Fruit fly (Drosophila melanogaster): ENCODE measurements around the gene CG2258.

CG2258 gene

DNA sequence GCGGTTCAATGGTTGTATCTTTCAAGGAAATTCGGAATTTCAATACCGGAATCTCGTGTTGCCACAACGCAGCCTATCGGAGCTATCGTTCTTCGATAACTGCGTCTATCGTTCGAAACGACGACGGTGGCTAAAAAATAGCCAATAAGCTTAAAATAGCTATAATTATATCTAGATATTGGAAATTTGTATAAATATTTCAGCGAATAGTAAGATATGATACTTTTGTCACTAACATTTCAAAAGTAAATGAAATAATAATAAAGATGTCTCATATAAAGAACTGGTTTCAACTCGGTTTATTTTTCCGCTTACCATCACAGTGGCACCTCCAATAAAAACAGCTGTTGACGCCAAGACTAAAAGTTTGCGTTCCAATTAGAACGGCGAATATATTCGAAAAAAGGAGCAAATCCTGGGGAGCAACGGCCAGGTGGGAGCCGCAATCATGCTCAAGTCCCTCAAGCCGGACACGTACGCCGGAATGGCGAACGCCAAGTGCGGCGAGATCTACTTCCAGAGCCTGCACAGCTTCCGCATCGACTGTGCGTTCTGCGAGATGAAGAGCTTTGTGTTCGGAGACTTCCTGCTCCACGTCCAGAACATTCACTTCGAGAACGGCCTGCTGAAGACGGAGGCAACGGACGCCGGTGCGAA is 43.7 kb upstream of the CG2258 start, which contains the start of the genes alpha-PheRS and CG2129 (continued):
- TF ChIP-seq Stat92E (GFP tag; optimal IDR thresholded peaks at IDR 0.05) = peak in 1 of 3 experiments; percentile 61
- no peak for TF ChIP-seq exex (tag; optimal IDR thresholded peaks at IDR 0.05)
- TF ChIP-seq HLH54F (GFP tag; optimal IDR thresholded peaks at IDR 0.05) = peak; percentile 6
- TF ChIP-seq ttk (GFP tag; IDR thresholded peaks at IDR 0.05) = no peak
- no peak for TF ChIP-seq lmd (GFP tag; IDR thresholded peaks at IDR 0.05)
- TF ChIP-seq Dp (GFP tag; optimal IDR thresholded peaks at IDR 0.05) = peak; percentile 18
- TF ChIP-seq esg (GFP tag; conservative IDR thresholded peaks at IDR 0.05) = no peak
- TF ChIP-seq B-H2 (GFP tag; optimal IDR thresholded peaks at IDR 0.05) = peak; percentile 30
- no peak for TF ChIP-seq gem (tag; optimal IDR thresholded peaks at IDR 0.05)
- TF ChIP-seq CG13424 (tag; optimal IDR thresholded peaks at IDR 0.05) = peak; percentile 60
- no peak for TF ChIP-seq CG18011 (GFP tag; optimal IDR thresholded peaks at IDR 0.05)
- TF ChIP-seq Rfx (GFP tag; IDR thresholded peaks at IDR 0.05) = peak; percentile 46; the same call in 1 of the 2 replicates
- TF ChIP-seq CG14014 (GFP tag; IDR thresholded peaks at IDR 0.05) = 0 out of 2 replicates have a peak, but pooled peaks have one; percentile 18
- peak; percentile 68 for TF ChIP-seq Dref (GFP tag; IDR thresholded peaks at IDR 0.05)
- TF ChIP-seq kay (GFP tag; optimal IDR thresholded peaks at IDR 0.05) = no peak
- TF ChIP-seq Lpt (GFP tag; optimal IDR thresholded peaks at IDR 0.05) = no peak
- peak; percentile 17 for TF ChIP-seq CG13775 (GFP tag; optimal IDR thresholded peaks at IDR 0.05)
- TF ChIP-seq HLH4C (GFP tag; IDR thresholded peaks at IDR 0.05; ENCODE audit: partially characterized antibody) = peak; percentile 53
- TF ChIP-seq row (GFP tag; IDR thresholded peaks at IDR 0.05) = peak; percentile 79
- peak; percentile 21 for TF ChIP-seq CG9817 (tag; optimal IDR thresholded peaks at IDR 0.05)
- no peak for TF ChIP-seq CG32767 (GFP tag; IDR thresholded peaks at IDR 0.05)
- no peak for TF ChIP-seq CG9437 (GFP tag; optimal IDR thresholded peaks at IDR 0.05)
- TF ChIP-seq Taf1 (GFP tag; IDR thresholded peaks at IDR 0.05) = no peak
- peak; percentile 37 for TF ChIP-seq Max (GFP tag; optimal IDR thresholded peaks at IDR 0.05)
- peak; percentile 51 for TF ChIP-seq grau (tag; optimal IDR thresholded peaks at IDR 0.05)
- TF ChIP-seq slbo (GFP tag; IDR thresholded peaks at IDR 0.05) = peak; percentile 37
- TF ChIP-seq CG13296 (GFP tag; optimal IDR thresholded peaks at IDR 0.05) = peak; percentile 50
- TF ChIP-seq CG9797 (GFP tag; optimal IDR thresholded peaks at IDR 0.05) = peak; percentile 17
- TF ChIP-seq pb (GFP tag; optimal IDR thresholded peaks at IDR 0.05) = no peak
- TF ChIP-seq Xbp1 (GFP tag; optimal IDR thresholded peaks at IDR 0.05) = peak; percentile 18
- TF ChIP-seq CG12659 (GFP tag; optimal IDR thresholded peaks at IDR 0.05) = peak; percentile 13
- TF ChIP-seq trem (tag; optimal IDR thresholded peaks at IDR 0.05) = peak; percentile 55
- peak; percentile 21; the same call in 1 of the 2 replicates for TF ChIP-seq onecut (GFP tag; IDR thresholded peaks at IDR 0.05)
- TF ChIP-seq HmgZ (tag; optimal IDR thresholded peaks at IDR 0.05) = peak; percentile 70
- TF ChIP-seq sug (tag; optimal IDR thresholded peaks at IDR 0.05) = peak; percentile 48
- peak; percentile 9 for TF ChIP-seq CG8388 (GFP tag; optimal IDR thresholded peaks at IDR 0.05)
- TF ChIP-seq MBD-R2 (GFP tag; IDR thresholded peaks at IDR 0.05) = peak; percentile 76; the same call in 1 of the 2 replicates
- peak; percentile 55 to 88 for TF ChIP-seq crp (GFP tag; optimal IDR thresholded peaks at IDR 0.05)
- peak; percentile 43 for TF ChIP-seq Fer3 (tag; optimal IDR thresholded peaks at IDR 0.05)
- peak; percentile 10 for TF ChIP-seq Sry-δ (GFP tag; optimal IDR thresholded peaks at IDR 0.05)
- TF ChIP-seq Hsf (GFP tag; optimal IDR thresholded peaks at IDR 0.05) = no peak
- TF ChIP-seq Dll (GFP tag; IDR thresholded peaks at IDR 0.05; ENCODE audit: partially characterized antibody) = peak; percentile 62; the same call in 2 of the 4 replicates
- TF ChIP-seq YL-1 (GFP tag; optimal IDR thresholded peaks at IDR 0.05) = peak; percentile 64
- TF ChIP-seq CG17359 (tag; optimal IDR thresholded peaks at IDR 0.05) = no peak
- TF ChIP-seq D (optimal IDR thresholded peaks at IDR 0.05) = no peak
- TF ChIP-seq D (GFP tag; optimal IDR thresholded peaks at IDR 0.05) = no peak
- 0 out of 3 replicates have a peak, but pooled peaks have one; percentile 9 for TF ChIP-seq CG7963 (GFP tag; IDR thresholded peaks at IDR 0.05; ENCODE audit: partially characterized antibody)

Measured in whole organism, embryonic.